Fruit fly (Drosophila melanogaster): ENCODE measurements around the gene CG4598.

Gene CG4598

DNA sequence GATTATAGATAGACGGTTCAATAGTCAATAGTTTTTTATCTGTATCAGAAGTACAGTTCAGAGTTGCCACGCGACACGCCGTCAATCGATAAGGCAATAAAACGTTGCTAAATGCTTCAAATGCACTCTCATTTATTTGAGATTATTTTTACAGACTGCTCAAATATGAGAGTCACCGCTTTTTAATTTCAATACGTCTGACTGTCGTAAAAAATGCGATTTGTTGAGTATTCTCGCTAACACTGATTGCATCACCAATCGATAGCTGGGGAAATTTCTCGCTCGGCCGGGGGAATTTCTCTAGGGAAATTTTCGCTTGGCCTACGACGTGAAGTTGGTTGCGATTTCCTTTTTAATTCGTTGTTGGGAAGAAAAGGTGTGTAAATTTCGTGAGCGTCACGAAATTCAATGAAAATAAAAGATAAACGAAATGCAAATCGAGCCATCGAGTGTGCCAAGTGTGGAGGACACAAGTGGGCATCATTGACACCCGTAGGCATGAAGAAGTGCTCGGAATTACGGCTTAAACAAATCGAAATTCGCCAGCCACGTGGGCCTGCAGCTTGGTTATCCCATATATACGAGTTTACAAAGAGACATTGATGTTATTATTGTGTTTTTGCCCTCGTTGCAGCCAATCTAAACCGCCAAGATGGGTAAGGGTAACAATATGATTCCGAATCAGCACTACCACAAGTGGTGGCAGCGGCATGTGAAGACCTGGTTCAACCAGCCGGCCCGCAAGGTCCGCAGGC is 48.7 kb downstream of the CG4598 start, which contains the start of the genes Dref and RpL13 (continued):
- TF ChIP-seq CG10654 (GFP tag; optimal IDR thresholded peaks at IDR 0.05) = peak; percentile 79
- TF ChIP-seq fd3F (GFP tag; optimal IDR thresholded peaks at IDR 0.05) = peak; percentile 74
- TF ChIP-seq CG12769 (tag; optimal IDR thresholded peaks at IDR 0.05) = no peak
- TF ChIP-seq CG8290 (GFP tag; optimal IDR thresholded peaks at IDR 0.05) = peak; percentile 67
- TF ChIP-seq CG8290 (tag; optimal IDR thresholded peaks at IDR 0.05) = peak; percentile 87 to 92
- TF ChIP-seq CG10147 (GFP tag; optimal IDR thresholded peaks at IDR 0.05) = peak; percentile 81
- TF ChIP-seq ab (GFP tag; optimal IDR thresholded peaks at IDR 0.05) = peak; percentile 17
- peak; percentile 80 for TF ChIP-seq CG3847 (GFP tag; IDR thresholded peaks at IDR 0.05)
- TF ChIP-seq bsh (GFP tag; optimal IDR thresholded peaks at IDR 0.05) = peak; percentile 57 to 79
- peak; percentile 82 for TF ChIP-seq NFAT (GFP tag; IDR thresholded peaks at IDR 0.05)
- no peak for TF ChIP-seq Lim3 (GFP tag; IDR thresholded peaks at IDR 0.05)
- TF ChIP-seq CTCF (GFP tag; optimal IDR thresholded peaks at IDR 0.05) = peak; percentile 64
- TF ChIP-seq sens (GFP tag) = peak; percentile 97
- peak; percentile 89 for TF ChIP-seq CG11398 (GFP tag; optimal IDR thresholded peaks at IDR 0.05)
- peak; percentile 49 for TF ChIP-seq CG30431 (GFP tag; optimal IDR thresholded peaks at IDR 0.05)
- TF ChIP-seq CG8359 (GFP tag; optimal IDR thresholded peaks at IDR 0.05; ENCODE audit: borderline replicate concordance) = peak; percentile 79
- TF ChIP-seq danr (GFP tag; IDR thresholded peaks at IDR 0.05) = no peak
- TF ChIP-seq Ada2b (GFP tag; IDR thresholded peaks at IDR 0.05) = peak; percentile 62; the same call in 1 of the 2 replicates
- TF ChIP-seq GATAe (GFP tag; conservative IDR thresholded peaks at IDR 0.05) = peak; percentile 28; the same call in 1 of the 2 replicates
- peak; percentile 72 for TF ChIP-seq Myb (GFP tag; optimal IDR thresholded peaks at IDR 0.05)
- peak; percentile 99 for TF ChIP-seq Opbp (GFP tag; IDR thresholded peaks at IDR 0.05; ENCODE audit: partially characterized antibody)
- no peak for TF ChIP-seq nau (GFP tag; optimal IDR thresholded peaks at IDR 0.05)
- TF ChIP-seq usp (GFP tag; optimal IDR thresholded peaks at IDR 0.05) = no peak
- no peak for TF ChIP-seq gsb (GFP tag; IDR thresholded peaks at IDR 0.05)
- peak; percentile 88 for TF ChIP-seq CG17328 (GFP tag; IDR thresholded peaks at IDR 0.05)
- TF ChIP-seq CG1602 (GFP tag; optimal IDR thresholded peaks at IDR 0.05) = peak; percentile 36
- TF ChIP-seq al (GFP tag; IDR thresholded peaks at IDR 0.05) = peak; percentile 68
- peak; percentile 93 for TF ChIP-seq Vsx1 (GFP tag; optimal IDR thresholded peaks at IDR 0.05)
- peak; percentile 83 for TF ChIP-seq bigmax (GFP tag; optimal IDR thresholded peaks at IDR 0.05)
- no peak for TF ChIP-seq prd (optimal IDR thresholded peaks at IDR 0.05)
- peak; percentile 60 for TF ChIP-seq prd (GFP tag; IDR thresholded peaks at IDR 0.05)
- peak; percentile 75 for TF ChIP-seq ewg (GFP tag; optimal IDR thresholded peaks at IDR 0.05)
- peak; percentile 94 for TF ChIP-seq BtbVII (GFP tag; optimal IDR thresholded peaks at IDR 0.05)
- TF ChIP-seq wdn (GFP tag; IDR thresholded peaks at IDR 0.05) = peak; percentile 75
- TF ChIP-seq emc (GFP tag; optimal IDR thresholded peaks at IDR 0.05) = peak; percentile 79
- peak; percentile 92 for TF ChIP-seq NK7.1 (GFP tag; optimal IDR thresholded peaks at IDR 0.05)
- TF ChIP-seq CG2678 (tag; optimal IDR thresholded peaks at IDR 0.05) = peak; percentile 86
- TF ChIP-seq Doc3 (GFP tag; IDR thresholded peaks at IDR 0.05; ENCODE audit: partially characterized antibody) = peak; percentile 67
- peak; percentile 86 for TF ChIP-seq CG17829 (tag; optimal IDR thresholded peaks at IDR 0.05)
- TF ChIP-seq Nf-YC (tag; optimal IDR thresholded peaks at IDR 0.05) = peak; percentile 83
- peak; percentile 75 for TF ChIP-seq ara (GFP tag; IDR thresholded peaks at IDR 0.05)
- peak; percentile 83 for TF ChIP-seq zfh2 (GFP tag; optimal IDR thresholded peaks at IDR 0.05)
- peak; percentile 95 for TF ChIP-seq CG3281 (GFP tag; optimal IDR thresholded peaks at IDR 0.05)
- peak; percentile 94 for TF ChIP-seq Meics (GFP tag; optimal IDR thresholded peaks at IDR 0.05)
- no peak for TF ChIP-seq CG1832 (GFP tag; optimal IDR thresholded peaks at IDR 0.05)
- peak; percentile 98 for TF ChIP-seq ci (GFP tag; IDR thresholded peaks at IDR 0.05)
- peak; percentile 86 for TF ChIP-seq Fer2 (tag; optimal IDR thresholded peaks at IDR 0.05)
- no peak for TF ChIP-seq CG17568 (GFP tag; optimal IDR thresholded peaks at IDR 0.05)
- TF ChIP-seq Dad (GFP tag; optimal IDR thresholded peaks at IDR 0.05) = peak; percentile 85
- TF ChIP-seq CG10366 (GFP tag; IDR thresholded peaks at IDR 0.05) = peak; percentile 68
- peak; percentile 57 for TF ChIP-seq Sry-β (GFP tag; optimal IDR thresholded peaks at IDR 0.05)

Measured in whole organism, embryonic.